Worm (Caenorhabditis elegans) whole organism, L1 larva: ENCODE measurements around the gene Y75B8A.28.

Experiments
- C04F5.9 ChIP-seq: sonication (generic microtip); optimal IDR thresholded peaks from 2 replicates; lab custom pipeline; 2016; ENCODE audit warnings: missing genetic modification characterization, missing compliant biosample characterization
- C34B4.2 ChIP-seq: sonication (generic microtip); optimal IDR thresholded peaks from 2 replicates; lab custom pipeline; 2017; ENCODE audit warnings: mild to moderate bottlenecking, missing genetic modification characterization, missing compliant biosample characterization
- F16B12.6 ChIP-seq: fragments of 150-350 bp; optimal IDR thresholded peaks from 2 replicates; lab custom pipeline; 2014; ENCODE audit warnings: missing biosample characterization, missing genetic modification characterization
- Y116A8C.19 ChIP-seq: sonication (generic microtip); optimal IDR thresholded peaks from 2 replicates; lab custom pipeline; 2016; ENCODE audit warnings: missing compliant biosample characterization, missing genetic modification characterization, borderline replicate concordance
- aly-2 ChIP-seq: fragments of 150-350 bp; optimal IDR thresholded peaks from 2 replicates; lab custom pipeline; 2014; ENCODE audit warnings: missing biosample characterization, missing genetic modification characterization
- ama-1 ChIP-seq: fragments of 150-350 bp; optimal IDR thresholded peaks from 2 replicates; lab custom pipeline; 2014
- blmp-1 ChIP-seq: fragments of 150-350 bp; optimal IDR thresholded peaks from 2 replicates; lab custom pipeline; 2014; ENCODE audit warnings: missing biosample characterization, missing genetic modification characterization
- ceh-63 ChIP-seq: fragments of 200-800 bp; sonication (Bioruptor generic); optimal IDR thresholded peaks from 2 replicates; lab custom pipeline; 2018; ENCODE audit warnings: mild to moderate bottlenecking, missing genetic modification characterization, missing compliant biosample characterization
- ceh-90 ChIP-seq: sonication (generic microtip); optimal IDR thresholded peaks from 2 replicates; lab custom pipeline; 2016; ENCODE audit warnings: missing genetic modification characterization, missing compliant biosample characterization
- ces-1 ChIP-seq: fragments of 150-350 bp; optimal IDR thresholded peaks from 2 replicates; lab custom pipeline; 2014; ENCODE audit warnings: missing biosample characterization, missing genetic modification reagents, missing genetic modification characterization
- efl-1 ChIP-seq, 4 experiments: fragments of 150-350 bp; optimal IDR thresholded peaks in 3 of 4; peaks in 1 of 4; 1 replicate in 1 of 4; 2 replicates in 3 of 4; lab custom pipeline; 2014; ENCODE audit warnings: missing biosample characterization in 2 of 4, missing genetic modification characterization in 2 of 4, missing genetic modification reagents in 2 of 4
- efl-3 ChIP-seq: fragments of 200-800 bp; sonication (Bioruptor generic); optimal IDR thresholded peaks from 2 replicates; lab custom pipeline; 2018; ENCODE audit warnings: mild to moderate bottlenecking, missing genetic modification characterization, missing compliant biosample characterization
- egl-13 ChIP-seq: sonication (generic microtip); optimal IDR thresholded peaks from 2 replicates; lab custom pipeline; 2016; ENCODE audit warnings: missing genotype, missing genetic modification reagents, missing genetic modification characterization, missing compliant biosample characterization
- elt-2 ChIP-seq: sonication (generic microtip); optimal IDR thresholded peaks from 2 replicates; lab custom pipeline; 2016; ENCODE audit warnings: missing genetic modification characterization, mild to moderate bottlenecking, inconsistent platforms, missing compliant biosample characterization, missing genetic modification reagents
- fkh-10 ChIP-seq: sonication (generic microtip); optimal IDR thresholded peaks from 2 replicates; lab custom pipeline; 2017; ENCODE audit warnings: missing biosample characterization, missing genetic modification reagents, missing genetic modification characterization
- fkh-8 ChIP-seq: sonication (generic microtip); optimal IDR thresholded peaks from 2 replicates; lab custom pipeline; 2016; ENCODE audit warnings: mild to moderate bottlenecking, missing genetic modification characterization, missing compliant biosample characterization
- fos-1 ChIP-seq: fragments of 150-350 bp; optimal IDR thresholded peaks from 2 replicates; lab custom pipeline; 2014; ENCODE audit warnings: missing biosample characterization, missing genetic modification characterization
- grh-1 ChIP-seq: fragments of 200-800 bp; sonication (Bioruptor generic); IDR thresholded peaks from 2 replicates; pipeline ENCODE4 v1.3.6; 2022; ENCODE audit warnings: missing genetic modification reagents, missing genetic modification characterization, missing compliant biosample characterization
- hlh-17 ChIP-seq: fragments of 200-800 bp; sonication (Bioruptor generic); optimal IDR thresholded peaks from 2 replicates; lab custom pipeline; 2018; ENCODE audit warnings: missing genetic modification characterization, mild to moderate bottlenecking, missing compliant biosample characterization, moderate library complexity, borderline replicate concordance
- hlh-4 ChIP-seq: sonication (generic microtip); optimal IDR thresholded peaks from 2 replicates; lab custom pipeline; 2016; ENCODE audit warnings: mild to moderate bottlenecking, missing genetic modification characterization, missing compliant biosample characterization
- isw-1 ChIP-seq: fragments of 200-800 bp; sonication (Bioruptor generic); IDR thresholded peaks from 2 replicates; pipeline ENCODE4 v1.3.6; 2022; ENCODE audit warnings: missing genetic modification characterization, missing compliant biosample characterization
- jun-1 ChIP-seq: fragments of 150-350 bp; optimal IDR thresholded peaks from 2 replicates; lab custom pipeline; 2014; ENCODE audit warnings: missing biosample characterization, missing genetic modification reagents, missing genetic modification characterization
- lin-14 ChIP-seq: fragments of 200-800 bp; sonication (Bioruptor generic); optimal IDR thresholded peaks from 2 replicates; lab custom pipeline; 2018; ENCODE audit warnings: mild to moderate bottlenecking, missing genetic modification characterization, moderate library complexity, missing compliant biosample characterization
- lir-3 ChIP-seq: sonication (generic microtip); optimal IDR thresholded peaks from 2 replicates; lab custom pipeline; 2016; ENCODE audit warnings: mild to moderate bottlenecking, missing genetic modification characterization, moderate library complexity, missing compliant biosample characterization; ENCODE audit not compliant: poor library complexity
- lsy-2 ChIP-seq, 2 experiments: fragments of 150-350 bp; optimal IDR thresholded peaks; 2 replicates each; lab custom pipeline; 2014; ENCODE audit warnings: missing biosample characterization in 2 of 2, missing genetic modification characterization in 2 of 2
- nhr-12 ChIP-seq: sonication (generic microtip); optimal IDR thresholded peaks from 2 replicates; lab custom pipeline; 2017; ENCODE audit warnings: missing biosample characterization, missing genetic modification characterization
- nhr-19 ChIP-seq: fragments of 200-800 bp; sonication (Bioruptor generic); conservative IDR thresholded peaks from 2 replicates; pipeline ENCODE4 v1.3.6; 2022; ENCODE audit warnings: missing genetic modification characterization, missing compliant biosample characterization
- nhr-237 ChIP-seq: fragments of 150-350 bp; optimal IDR thresholded peaks from 2 replicates; lab custom pipeline; 2014; ENCODE audit warnings: missing biosample characterization, missing genetic modification characterization
- nhr-28 ChIP-seq: fragments of 150-350 bp; optimal IDR thresholded peaks from 2 replicates; lab custom pipeline; 2014; ENCODE audit warnings: missing biosample characterization, missing genetic modification characterization
- nhr-76 ChIP-seq: sonication (generic microtip); optimal IDR thresholded peaks from 2 replicates; lab custom pipeline; 2017; ENCODE audit warnings: missing biosample characterization, missing genetic modification characterization
- nhr-90 ChIP-seq: sonication (generic microtip); optimal IDR thresholded peaks from 2 replicates; lab custom pipeline; 2016; ENCODE audit warnings: mild to moderate bottlenecking, missing genetic modification characterization, missing compliant biosample characterization; ENCODE audit not compliant: poor library complexity
- pag-3 ChIP-seq: sonication (generic microtip); optimal IDR thresholded peaks from 2 replicates; lab custom pipeline; 2017; ENCODE audit warnings: missing genetic modification characterization, mild to moderate bottlenecking, missing compliant biosample characterization, antibody characterized with exemption, borderline replicate concordance; ENCODE audit not compliant: insufficient read depth
- pax-3 ChIP-seq: fragments of 200-800 bp; sonication (Bioruptor generic); optimal IDR thresholded peaks from 2 replicates; lab custom pipeline; 2018; ENCODE audit warnings: mild to moderate bottlenecking, missing genetic modification characterization, moderate library complexity, missing compliant biosample characterization
- pqm-1 ChIP-seq: sonication (generic microtip); optimal IDR thresholded peaks from 3 replicates; lab custom pipeline; 2017; ENCODE audit warnings: missing biosample characterization, missing genetic modification characterization
- skn-1 ChIP-seq: fragments of 150-350 bp; optimal IDR thresholded peaks from 2 replicates; lab custom pipeline; 2014; ENCODE audit warnings: missing biosample characterization, missing genetic modification characterization
- snpc-4 ChIP-seq: fragments of 150-350 bp; optimal IDR thresholded peaks from 2 replicates; lab custom pipeline; 2014; ENCODE audit warnings: missing biosample characterization, missing genetic modification characterization
- sox-4 ChIP-seq: sonication (generic microtip); optimal IDR thresholded peaks from 2 replicates; lab custom pipeline; 2016; ENCODE audit warnings: missing genetic modification characterization, missing compliant biosample characterization
- sptf-1 ChIP-seq: fragments of 150-350 bp; optimal IDR thresholded peaks from 2 replicates; lab custom pipeline; 2014; ENCODE audit warnings: missing biosample characterization, missing genetic modification characterization
- swsn-7 ChIP-seq: sonication (generic microtip); optimal IDR thresholded peaks from 2 replicates; lab custom pipeline; 2016; ENCODE audit warnings: missing genetic modification characterization, missing compliant biosample characterization
- tbx-2 ChIP-seq: sonication (generic microtip); optimal IDR thresholded peaks from 2 replicates; lab custom pipeline; 2016; ENCODE audit warnings: missing genetic modification characterization, missing compliant biosample characterization
- tlp-1 ChIP-seq: fragments of 150-350 bp; optimal IDR thresholded peaks from 2 replicates; lab custom pipeline; 2014; ENCODE audit warnings: missing biosample characterization, missing genetic modification characterization
- unc-30 ChIP-seq: sonication (generic microtip); optimal IDR thresholded peaks from 2 replicates; lab custom pipeline; 2017; ENCODE audit warnings: missing biosample characterization, missing genetic modification characterization
- unc-86 ChIP-seq: sonication (generic microtip); optimal IDR thresholded peaks from 2 replicates; lab custom pipeline; 2016; ENCODE audit warnings: missing genetic modification characterization, missing compliant biosample characterization
- unc-98 ChIP-seq: fragments of 200-800 bp; sonication (Bioruptor generic); IDR thresholded peaks from 2 replicates; pipeline ENCODE4 v1.3.6; 2022; ENCODE audit warnings: missing genetic modification characterization, missing compliant biosample characterization
- vab-15 ChIP-seq: sonication (generic microtip); optimal IDR thresholded peaks from 2 replicates; lab custom pipeline; 2017; ENCODE audit warnings: missing genotype, mild to moderate bottlenecking, missing genetic modification characterization, missing compliant biosample characterization
- xbp-1 ChIP-seq: sonication (generic microtip); optimal IDR thresholded peaks from 2 replicates; lab custom pipeline; 2016; ENCODE audit warnings: missing genetic modification characterization, missing compliant biosample characterization
- zag-1 ChIP-seq: fragments of 150-350 bp; optimal IDR thresholded peaks from 2 replicates; lab custom pipeline; 2014; ENCODE audit warnings: missing biosample characterization, missing genetic modification characterization
- zip-4 ChIP-seq: fragments of 200-800 bp; sonication (Bioruptor generic); optimal IDR thresholded peaks from 2 replicates; lab custom pipeline; 2018; ENCODE audit warnings: mild to moderate bottlenecking, missing genetic modification characterization, moderate library complexity, missing compliant biosample characterization
- ztf-11 ChIP-seq, 2 experiments: sonication (generic microtip); optimal IDR thresholded peaks; 2 replicates each; lab custom pipeline; 2016 to 2017; ENCODE audit warnings: missing genetic modification characterization in 2 of 2, missing biosample characterization in 1 of 2, missing compliant biosample characterization in 1 of 2
- ztf-4 ChIP-seq: fragments of 150-350 bp; optimal IDR thresholded peaks from 2 replicates; lab custom pipeline; 2014; ENCODE audit warnings: missing biosample characterization, missing genetic modification characterization

Y75B8A.28 gene

ce11 chrIII:12273598-12274090 is 45.2 kb upstream of the Y75B8A.28 start, which contains the start of the genes Y75B8A.24 and Y75B8A.25 (continued):
- TF ChIP-seq nhr-237 (tag; lab: Kevin White, UChicago) = no peak
- no peak for TF ChIP-seq lir-3 (tag; lab: Kevin White, UChicago)
- no peak for TF ChIP-seq ztf-4 (tag; lab: Kevin White, UChicago)
- TF ChIP-seq aly-2 (tag; lab: Kevin White, UChicago) = peak; percentile 81
- peak; percentile 78 for TF ChIP-seq Y116A8C.19 (tag; lab: Kevin White, UChicago)
- peak; percentile 89 for TF ChIP-seq swsn-7 (tag; lab: Kevin White, UChicago)
- TF ChIP-seq efl-3 = peak; percentile 65
- peak; percentile 78 for TF ChIP-seq fkh-8 (tag; lab: Kevin White, UChicago)
- TF ChIP-seq hlh-4 (tag; lab: Kevin White, UChicago) = peak; percentile 36
- peak; percentile 93 for TF ChIP-seq tbx-2
- no peak for TF ChIP-seq nhr-12
- TF ChIP-seq sptf-1 (tag; lab: Kevin White, UChicago) = no peak
- peak; percentile 31 for TF ChIP-seq zip-4 (GFP tag; lab: Kevin White, UChicago)
- peak; percentile 86 for TF ChIP-seq nhr-19
- TF ChIP-seq nhr-28 (tag; lab: Kevin White, UChicago) = no peak
- TF ChIP-seq fos-1 = peak; percentile 26
- TF ChIP-seq nhr-76 (tag; lab: Kevin White, UChicago) = no peak
- TF ChIP-seq unc-86 = peak; percentile 76
- TF ChIP-seq pqm-1 (tag; lab: Kevin White, UChicago) = no peak
- TF ChIP-seq ama-1 (lab: Kevin White, UChicago) = no peak
- no peak for TF ChIP-seq unc-30 (tag; lab: Kevin White, UChicago)
- no peak for TF ChIP-seq ceh-63 (GFP tag; lab: Kevin White, UChicago)
- TF ChIP-seq C34B4.2 = peak; percentile 56
- TF ChIP-seq blmp-1 (tag; lab: Kevin White, UChicago) = peak; percentile 26
- peak; percentile 88 for TF ChIP-seq xbp-1 (tag; lab: Kevin White, UChicago)
- TF ChIP-seq grh-1 (GFP tag; lab: Robert Waterston, UW) = peak; percentile 87
- no peak for TF ChIP-seq zag-1 (tag; lab: Kevin White, UChicago)
- TF ChIP-seq vab-15 = no peak
- peak; percentile 81 for TF ChIP-seq isw-1 (GFP tag; lab: Robert Waterston, UW)
- no peak for TF ChIP-seq lin-14 (GFP tag; lab: Kevin White, UChicago)
- TF ChIP-seq efl-1 (optimal IDR thresholded peaks at IDR 0.05; lab: Kevin White, UChicago) = peak; percentile 87 to 90
- TF ChIP-seq efl-1 (GFP tag; optimal IDR thresholded peaks at IDR 0.05 in 1 of 2; lab: Kevin White, UChicago) = peak; percentile 85 to 98
- peak; percentile 87 for TF ChIP-seq snpc-4 (tag; lab: Kevin White, UChicago)
- TF ChIP-seq fkh-10 (GFP tag; lab: Kevin White, UChicago) = no peak

ce11 chrIII:12278766-12279165 is 40.1 kb upstream of the Y75B8A.28 start:
- TF ChIP-seq efl-1 (optimal IDR thresholded peaks at IDR 0.05; lab: Kevin White, UChicago) (peak in 1 of 2 experiments; percentile 92), efl-1 (GFP tag; optimal IDR thresholded peaks at IDR 0.05 in 1 of 2; lab: Kevin White, UChicago) (peak; percentile 88 to 99), ama-1 (lab: Kevin White, UChicago) (no peak), sox-4 (tag; lab: Kevin White, UChicago) (no peak), pag-3 (tag; lab: Kevin White, UChicago) (no peak), F16B12.6 (no peak), ztf-11 (tag; optimal IDR thresholded peaks at IDR 0.05; lab: Kevin White, UChicago) (no peak), egl-13 (tag; lab: Kevin White, UChicago) (no peak), unc-98 (GFP tag; lab: Robert Waterston, UW) (no peak), pax-3 (tag; lab: Kevin White, UChicago) (no peak), Y116A8C.19 (tag; lab: Kevin White, UChicago) (no peak), C04F5.9 (no peak), aly-2 (tag; lab: Kevin White, UChicago) (no peak), nhr-76 (tag; lab: Kevin White, UChicago) (no peak), hlh-4 (tag; lab: Kevin White, UChicago) (no peak), nhr-90 (tag; lab: Kevin White, UChicago) (no peak), zip-4 (GFP tag; lab: Kevin White, UChicago) (no peak), tlp-1 (tag; lab: Kevin White, UChicago) (no peak), hlh-17 (GFP tag; lab: Kevin White, UChicago) (no peak), nhr-237 (tag; lab: Kevin White, UChicago) (no peak), skn-1 (tag; lab: Kevin White, UChicago) (peak; percentile 40), nhr-28 (tag; lab: Kevin White, UChicago) (no peak), jun-1 (no peak), ceh-90 (tag; lab: Kevin White, UChicago) (peak; percentile 11), grh-1 (GFP tag; lab: Robert Waterston, UW) (no peak), ces-1 (GFP tag; lab: Kevin White, UChicago) (no peak), elt-2 (tag; lab: Kevin White, UChicago) (no peak), unc-86 (no peak), lsy-2 (tag; optimal IDR thresholded peaks at IDR 0.05; lab: Kevin White, UChicago) (peak; percentile 23 to 45)
